Worm (Caenorhabditis elegans) whole organism, L2 larva: ENCODE data around the gene unc-98.
A peak's percentile ranks its signal among the peaks of the same experiment; 100 is the strongest.

Experiments used
- ceh-82 ChIP-seq: fragments of 150-350 bp; optimal IDR thresholded peaks from 2 replicates; lab custom pipeline; 2014; ENCODE audit warnings: missing biosample characterization, missing genetic modification characterization
- lin-13 ChIP-seq: fragments of 150-350 bp; optimal IDR thresholded peaks from 2 replicates; lab custom pipeline; 2014; ENCODE audit warnings: missing biosample characterization, missing genetic modification reagents, missing genetic modification characterization
- nhr-10 ChIP-seq: sonication (generic microtip); optimal IDR thresholded peaks from 2 replicates; lab custom pipeline; 2017; ENCODE audit warnings: missing biosample characterization, missing genetic modification characterization
- nhr-237 ChIP-seq: fragments of 150-350 bp; optimal IDR thresholded peaks from 2 replicates; lab custom pipeline; 2014; ENCODE audit warnings: missing biosample characterization, missing genetic modification characterization
- unc-39 ChIP-seq: fragments of 150-350 bp; optimal IDR thresholded peaks from 2 replicates; lab custom pipeline; 2014; ENCODE audit warnings: missing biosample characterization, missing genetic modification characterization
- zag-1 ChIP-seq: fragments of 150-350 bp; optimal IDR thresholded peaks from 2 replicates; lab custom pipeline; 2014; ENCODE audit warnings: missing biosample characterization, missing genetic modification characterization

DNA sequence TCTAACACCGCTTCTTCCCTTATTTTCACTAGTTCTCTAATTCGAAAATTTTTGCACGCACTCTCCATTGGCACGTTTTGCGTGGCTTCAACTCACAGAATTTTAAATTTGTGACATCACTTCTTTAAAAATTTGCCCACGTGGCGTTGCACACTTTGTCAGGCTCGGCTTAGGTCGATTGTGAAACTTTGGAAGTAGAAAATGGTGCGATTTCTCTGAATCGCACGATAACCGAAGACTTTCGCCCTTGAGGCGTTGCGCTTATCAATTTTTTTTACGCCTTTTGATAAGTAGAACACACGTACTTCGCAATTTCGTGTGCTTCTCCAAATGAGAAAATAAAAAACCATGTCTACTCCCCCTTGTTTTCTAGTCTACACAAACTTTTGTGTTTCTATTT, 4.9 kb upstream of the unc-98 start:
- TF ChIP-seq nhr-237 (tag; lab: Kevin White, UChicago) (no peak), nhr-10 (tag; lab: Kevin White, UChicago) (no peak), unc-39 (tag; lab: Kevin White, UChicago) (no peak), lin-13 (GFP tag; lab: Kevin White, UChicago) (no peak), ceh-82 (tag; lab: Kevin White, UChicago) (no peak), zag-1 (tag; lab: Kevin White, UChicago) (peak; percentile 18)
